Fruit fly (Drosophila melanogaster): ENCODE results near the gene CG18088.

Gene CG18088

DNA sequence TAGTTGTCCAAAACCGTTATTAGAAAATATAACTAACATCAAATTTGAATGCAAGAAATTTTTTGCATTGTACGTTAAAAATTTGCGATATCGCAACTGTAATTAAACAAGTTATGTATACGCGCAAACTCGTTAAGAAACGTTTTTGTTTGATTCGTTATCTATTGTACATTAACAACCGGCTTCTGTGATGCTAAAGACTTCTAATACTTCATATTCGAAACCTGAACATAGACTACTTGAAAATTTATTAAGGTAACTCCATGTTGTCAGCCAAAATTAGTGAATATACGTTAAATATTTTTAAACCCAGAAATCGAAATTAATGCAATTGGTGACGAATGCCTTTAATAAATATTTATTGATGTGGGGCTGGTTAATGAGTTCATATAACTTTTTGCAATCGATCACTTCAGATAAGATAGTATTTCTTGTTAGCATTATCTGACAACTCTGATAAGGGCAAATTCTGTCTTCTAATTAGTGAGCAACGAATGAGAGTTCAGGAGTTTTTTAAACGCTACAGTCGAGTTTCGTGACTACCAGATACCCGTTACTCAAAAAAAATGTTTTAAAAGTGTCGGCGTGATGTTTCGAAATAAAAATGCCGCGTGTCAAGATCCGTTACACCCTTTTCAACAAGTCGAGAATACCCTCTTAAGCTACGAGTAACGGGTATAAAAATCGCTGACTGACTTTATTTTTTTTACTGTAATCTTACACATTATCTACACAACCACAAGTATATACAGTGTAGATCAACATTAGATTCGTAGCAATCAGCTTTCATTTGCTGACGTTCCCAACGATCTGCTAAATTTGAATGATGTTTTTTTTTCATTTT is 14.9 kb upstream of the CG18088 start (continued):
- TF ChIP-seq CG42726 (GFP tag; IDR thresholded peaks at IDR 0.05; ENCODE audit: partially characterized antibody): no peak; the same call in 1 of the 2 replicates
- peak; percentile 25 to 69 for TF ChIP-seq dpn (GFP tag; optimal IDR thresholded peaks at IDR 0.05)
- peak; percentile 66 for TF ChIP-seq her (GFP tag; optimal IDR thresholded peaks at IDR 0.05)
- TF ChIP-seq CG10979 (tag; optimal IDR thresholded peaks at IDR 0.05): peak; percentile 27
- no peak for TF ChIP-seq hkb (optimal IDR thresholded peaks at IDR 0.05)
- TF ChIP-seq hkb (GFP tag; IDR thresholded peaks at IDR 0.05): peak; percentile 66
- no peak for TF ChIP-seq D19A (tag; optimal IDR thresholded peaks at IDR 0.05)
- no peak for TF ChIP-seq CG10321 (GFP tag; IDR thresholded peaks at IDR 0.05)
- TF ChIP-seq CG7357 (GFP tag; IDR thresholded peaks at IDR 0.05): no peak
- peak; percentile 49; the same call in 1 of the 2 replicates for TF ChIP-seq CG17328 (GFP tag; IDR thresholded peaks at IDR 0.05)
- TF ChIP-seq CG31365 (tag; optimal IDR thresholded peaks at IDR 0.05): no peak
- peak; percentile 23 for TF ChIP-seq tin (GFP tag; optimal IDR thresholded peaks at IDR 0.05)
- peak; percentile 9 for TF ChIP-seq fu2 (GFP tag; optimal IDR thresholded peaks at IDR 0.05)
- TF ChIP-seq zen (tag; optimal IDR thresholded peaks at IDR 0.05): peak; percentile 37
- no peak for TF ChIP-seq onecut (GFP tag; IDR thresholded peaks at IDR 0.05)
- TF ChIP-seq CG3407 (GFP tag; optimal IDR thresholded peaks at IDR 0.05): no peak
- no peak for TF ChIP-seq luna (GFP tag; optimal IDR thresholded peaks at IDR 0.05)
- TF ChIP-seq inv (GFP tag; IDR thresholded peaks at IDR 0.05; ENCODE audit: partially characterized antibody): no peak
- no peak for TF ChIP-seq sna (GFP tag; IDR thresholded peaks at IDR 0.05; ENCODE audit: partially characterized antibody)
- TF ChIP-seq CG13287 (GFP tag; IDR thresholded peaks at IDR 0.05; ENCODE audit: partially characterized antibody): peak; percentile 46; the same call in 1 of the 2 replicates
- TF ChIP-seq CG34422 (GFP tag; IDR thresholded peaks at IDR 0.05): 0 out of 3 replicates have a peak, but pooled peaks have one; percentile 50
- no peak for TF ChIP-seq CG4854 (GFP tag; optimal IDR thresholded peaks at IDR 0.05)
- TF ChIP-seq sqz (GFP tag; optimal IDR thresholded peaks at IDR 0.05): no peak
- peak; percentile 22 for TF ChIP-seq CG18619 (GFP tag; optimal IDR thresholded peaks at IDR 0.05)
- no peak for TF ChIP-seq kni (GFP tag; optimal IDR thresholded peaks at IDR 0.05)
- TF ChIP-seq CG16813 (GFP tag; IDR thresholded peaks at IDR 0.05; ENCODE audit: partially characterized antibody): peak; percentile 74
- peak; percentile 44; the same call in 2 of the 3 replicates for TF ChIP-seq Aef1 (GFP tag; IDR thresholded peaks at IDR 0.05)
- TF ChIP-seq CG6689 (GFP tag; IDR thresholded peaks at IDR 0.05): no peak
- TF ChIP-seq MBD-R2 (GFP tag; IDR thresholded peaks at IDR 0.05): peak; percentile 32; the same call in 1 of the 2 replicates
- TF ChIP-seq bbx (GFP tag; IDR thresholded peaks at IDR 0.05; ENCODE audit: partially characterized antibody): no peak
- TF ChIP-seq danr (GFP tag; IDR thresholded peaks at IDR 0.05): peak; percentile 35; the same call in 1 of the 2 replicates
- TF ChIP-seq CG33557 (GFP tag; optimal IDR thresholded peaks at IDR 0.05): no peak
- TF ChIP-seq B-H1 (GFP tag; IDR thresholded peaks at IDR 0.05): peak; percentile 33; the same call in 1 of the 3 replicates
- TF ChIP-seq CG8359 (GFP tag; optimal IDR thresholded peaks at IDR 0.05; ENCODE audit: borderline replicate concordance): no peak
- peak; percentile 42 for TF ChIP-seq CG8388 (GFP tag; optimal IDR thresholded peaks at IDR 0.05)
- peak; percentile 6 for TF ChIP-seq CG16863 (GFP tag; optimal IDR thresholded peaks at IDR 0.05)
- TF ChIP-seq CG12299 (tag; optimal IDR thresholded peaks at IDR 0.05): no peak
- TF ChIP-seq CG9609 (GFP tag; optimal IDR thresholded peaks at IDR 0.05): peak; percentile 46
- peak; percentile 32 for TF ChIP-seq sd (tag; optimal IDR thresholded peaks at IDR 0.05)
- TF ChIP-seq nerfin-2 (GFP tag; IDR thresholded peaks at IDR 0.05; ENCODE audit: partially characterized antibody): peak; percentile 57
- peak; percentile 66 for TF ChIP-seq Atf6 (GFP tag; IDR thresholded peaks at IDR 0.05)
- peak in 1 of 2 experiments; percentile 52 for TF ChIP-seq chif (GFP tag; optimal IDR thresholded peaks at IDR 0.05)
- peak; percentile 1 for TF ChIP-seq Mad (GFP tag; optimal IDR thresholded peaks at IDR 0.05)
- TF ChIP-seq wdn (GFP tag; IDR thresholded peaks at IDR 0.05): 0 out of 2 replicates have a peak, but pooled peaks have one; percentile 22
- TF ChIP-seq CG2116 (GFP tag; optimal IDR thresholded peaks at IDR 0.05): no peak
- TF ChIP-seq CG8478 (optimal IDR thresholded peaks at IDR 0.05): no peak
- TF ChIP-seq grau (tag; optimal IDR thresholded peaks at IDR 0.05): peak; percentile 47
- peak; percentile 11 for TF ChIP-seq gcm2 (GFP tag; optimal IDR thresholded peaks at IDR 0.05)
- peak; percentile 30 for TF ChIP-seq CG34376 (GFP tag; optimal IDR thresholded peaks at IDR 0.05)

All from whole organism, embryonic.